Fruit fly (Drosophila melanogaster) whole organism, embryonic: Measurements from ENCODE around the gene CG43799.

Source experiments
- Ada2b ChIP-seq: fragments of 200-800 bp; sonication (Bioruptor generic); IDR thresholded peaks from 2 replicates; pipeline ENCODE4 v1.3.6; 2022; ENCODE audit warnings: missing biosample characterization, missing genetic modification characterization
- Adf1 ChIP-seq: fragments of 200-800 bp; sonication (Bioruptor generic); IDR thresholded peaks from 2 replicates; pipeline ENCODE4 v1.3.6; 2022; ENCODE audit warnings: missing biosample characterization, missing genetic modification characterization
- Aef1 ChIP-seq: fragments of 200-800 bp; sonication (Bioruptor generic); IDR thresholded peaks from 3 replicates; pipeline ENCODE4 v1.3.6; 2022; ENCODE audit warnings: missing biosample characterization, missing genetic modification characterization
- Blimp-1 ChIP-seq: fragments of 200-800 bp; sonication (Bioruptor generic); optimal IDR thresholded peaks from 3 replicates; lab custom pipeline; 2018; ENCODE audit warnings: missing biosample characterization, missing genetic modification characterization, mild to moderate bottlenecking, moderate library complexity, missing genetic modification reagents
- CG10462 ChIP-seq: fragments of 200-800 bp; sonication (Bioruptor generic); optimal IDR thresholded peaks from 2 replicates; lab custom pipeline; 2016; ENCODE audit warnings: missing biosample characterization, missing genetic modification characterization
- CG11085 ChIP-seq: fragments of 200-800 bp; sonication (Bioruptor generic); IDR thresholded peaks from 2 replicates; pipeline ENCODE4 v1.3.6; 2022; ENCODE audit warnings: missing biosample characterization, missing genetic modification characterization
- CG11247 ChIP-seq: fragments of 200-800 bp; sonication (Bioruptor generic); IDR thresholded peaks from 2 replicates; pipeline ENCODE4 v1.3.6; 2022; ENCODE audit warnings: missing biosample characterization, missing genetic modification characterization
- CG11504 ChIP-seq: fragments of 200-800 bp; sonication (Bioruptor generic); optimal IDR thresholded peaks from 3 replicates; lab custom pipeline; 2019; ENCODE audit warnings: missing biosample characterization, mild to moderate bottlenecking, missing genetic modification characterization, moderate library complexity
- CG15269 ChIP-seq: fragments of 200-800 bp; sonication (Bioruptor generic); optimal IDR thresholded peaks from 2 replicates; lab custom pipeline; 2018; ENCODE audit warnings: missing biosample characterization, mild to moderate bottlenecking, missing genetic modification characterization, moderate library complexity
- CG15696 ChIP-seq: fragments of 200-800 bp; sonication (Bioruptor generic); optimal IDR thresholded peaks from 2 replicates; lab custom pipeline; 2019; ENCODE audit warnings: missing biosample characterization, mild to moderate bottlenecking, missing genetic modification characterization, moderate library complexity
- CG17359 ChIP-seq: fragments of 200-800 bp; sonication (Bioruptor generic); optimal IDR thresholded peaks from 3 replicates; lab custom pipeline; 2018; ENCODE audit warnings: missing biosample characterization, mild to moderate bottlenecking, missing genetic modification characterization, moderate library complexity
- CG18599 ChIP-seq: fragments of 200-800 bp; sonication (Bioruptor generic); optimal IDR thresholded peaks from 3 replicates; lab custom pipeline; 2017; ENCODE audit warnings: missing biosample characterization, missing genetic modification characterization, mild to moderate bottlenecking, moderate library complexity, missing genetic modification reagents
- CG32772 ChIP-seq: fragments of 200-800 bp; sonication (Bioruptor generic); IDR thresholded peaks from 2 replicates; pipeline ENCODE4 v1.3.6; 2022; ENCODE audit warnings: missing biosample characterization, missing genetic modification characterization
- CG33557 ChIP-seq: fragments of 200-800 bp; sonication (Bioruptor generic); optimal IDR thresholded peaks from 2 replicates; lab custom pipeline; 2019; ENCODE audit warnings: missing biosample characterization, mild to moderate bottlenecking, missing genetic modification characterization, moderate library complexity
- CG3726 ChIP-seq: fragments of 200-800 bp; sonication (Bioruptor generic); IDR thresholded peaks from 3 replicates; pipeline ENCODE4, ENCODE4 v1.3.6; 2022; ENCODE audit warnings: missing biosample characterization, missing genetic modification characterization
- CG3995 ChIP-seq: fragments of 200-800 bp; sonication (Bioruptor generic); optimal IDR thresholded peaks from 3 replicates; lab custom pipeline; 2016; ENCODE audit warnings: missing biosample characterization, missing genetic modification characterization
- CG4424 ChIP-seq: fragments of 200-800 bp; sonication (Bioruptor generic); optimal IDR thresholded peaks from 3 replicates; lab custom pipeline; 2016; ENCODE audit warnings: missing biosample characterization, missing genetic modification characterization
- CG8388 ChIP-seq: fragments of 200-800 bp; sonication (Bioruptor generic); optimal IDR thresholded peaks from 2 replicates; lab custom pipeline; 2019; ENCODE audit warnings: missing biosample characterization, mild to moderate bottlenecking, missing genetic modification characterization, moderate library complexity
- D19A ChIP-seq: fragments of 200-800 bp; optimal IDR thresholded peaks from 3 replicates; lab custom pipeline; 2019; ENCODE audit warnings: missing biosample characterization, mild to moderate bottlenecking, missing genetic modification characterization, moderate library complexity
- Dp ChIP-seq: fragments of 200-800 bp; sonication (Bioruptor generic); optimal IDR thresholded peaks from 2 replicates; lab custom pipeline; 2018; ENCODE audit warnings: missing biosample characterization, mild to moderate bottlenecking, missing genetic modification characterization, moderate library complexity
- HmgZ ChIP-seq: fragments of 200-800 bp; sonication (Bioruptor generic); optimal IDR thresholded peaks from 2 replicates; lab custom pipeline; 2018; ENCODE audit warnings: missing biosample characterization, mild to moderate bottlenecking, missing genetic modification characterization
- Hr51 ChIP-seq, 2 experiments: fragments of 200-800 bp; sonication (Bioruptor generic); optimal IDR thresholded peaks; 2 replicates in 1 of 2; 3 replicates in 1 of 2; lab custom pipeline; 2016 to 2018; ENCODE audit warnings: missing biosample characterization in 2 of 2, missing genetic modification characterization in 2 of 2, mild to moderate bottlenecking in 1 of 2, moderate library complexity in 1 of 2
- Lim3 ChIP-seq: fragments of 200-800 bp; sonication (Bioruptor generic); IDR thresholded peaks from 2 replicates; pipeline ENCODE4 v1.3.6; 2022; ENCODE audit warnings: missing biosample characterization, missing genetic modification characterization
- Max ChIP-seq: fragments of 200-800 bp; sonication (Bioruptor generic); optimal IDR thresholded peaks from 2 replicates; lab custom pipeline; 2016; ENCODE audit warnings: missing biosample characterization, mild to moderate bottlenecking, missing genetic modification characterization
- Med ChIP-seq: fragments of 200-800 bp; sonication (Bioruptor generic); peaks from one replicate; lab custom pipeline; 2016; ENCODE audit warnings: missing biosample characterization, missing genetic modification characterization, mild to moderate bottlenecking, inconsistent platforms, moderate library complexity
- Sox100B ChIP-seq: fragments of 200-800 bp; sonication (Bioruptor generic); optimal IDR thresholded peaks from 3 replicates; lab custom pipeline; 2018; ENCODE audit warnings: missing biosample characterization, mild to moderate bottlenecking, missing genetic modification characterization
- Sox102F ChIP-seq: fragments of 200-800 bp; sonication (Bioruptor generic); optimal IDR thresholded peaks from 2 replicates; lab custom pipeline; 2018; ENCODE audit warnings: missing biosample characterization, mild to moderate bottlenecking, missing genetic modification characterization, moderate library complexity
- Xrp1 ChIP-seq: fragments of 200-800 bp; sonication (Bioruptor generic); IDR thresholded peaks from 2 replicates; pipeline ENCODE4 v1.3.6; 2022; ENCODE audit warnings: missing biosample characterization, missing genetic modification characterization
- dmrt11E ChIP-seq: fragments of 200-800 bp; sonication (Bioruptor generic); optimal IDR thresholded peaks from 3 replicates; lab custom pipeline; 2018; ENCODE audit warnings: missing biosample characterization, mild to moderate bottlenecking, missing genetic modification characterization, moderate library complexity
- dysf ChIP-seq: fragments of 200-800 bp; sonication (Bioruptor generic); IDR thresholded peaks from 3 replicates; pipeline ENCODE4 v1.3.6; 2022; ENCODE audit warnings: missing biosample characterization, missing genetic modification characterization
- eve ChIP-seq, 2 experiments: fragments of >200 bp; optimal IDR thresholded peaks; 2 replicates each; lab custom pipeline; 2017; ENCODE audit warnings: missing biosample characterization in 2 of 2, missing genetic modification characterization in 2 of 2
- eyg ChIP-seq: fragments of 200-800 bp; sonication (Bioruptor generic); optimal IDR thresholded peaks from 3 replicates; lab custom pipeline; 2016; ENCODE audit warnings: missing biosample characterization, missing genetic modification characterization
- gem ChIP-seq: fragments of 200-800 bp; sonication (Bioruptor generic); optimal IDR thresholded peaks from 2 replicates; lab custom pipeline; 2019; ENCODE audit warnings: missing biosample characterization, mild to moderate bottlenecking, missing genetic modification characterization, moderate library complexity
- lab ChIP-seq: fragments of 200-800 bp; sonication (Bioruptor generic); optimal IDR thresholded peaks from 3 replicates; lab custom pipeline; 2017; ENCODE audit warnings: missing biosample characterization, missing genetic modification characterization, mild to moderate bottlenecking, moderate library complexity, missing genetic modification reagents
- pfk ChIP-seq: fragments of 200-800 bp; sonication (Bioruptor generic); optimal IDR thresholded peaks from 2 replicates; lab custom pipeline; 2018; ENCODE audit warnings: missing biosample characterization, mild to moderate bottlenecking, missing genetic modification characterization, moderate library complexity
- phol ChIP-seq: fragments of 200-800 bp; sonication (Bioruptor generic); optimal IDR thresholded peaks from 3 replicates; lab custom pipeline; 2018; ENCODE audit warnings: missing biosample characterization, mild to moderate bottlenecking, missing genetic modification characterization, moderate library complexity
- row ChIP-seq: fragments of 200-800 bp; sonication (Bioruptor generic); IDR thresholded peaks from 3 replicates; pipeline ENCODE4 v1.3.6; 2022; ENCODE audit warnings: missing biosample characterization, missing genetic modification characterization
- sqz ChIP-seq: fragments of 200-800 bp; sonication (Bioruptor generic); optimal IDR thresholded peaks from 3 replicates; lab custom pipeline; 2018; ENCODE audit warnings: missing biosample characterization, mild to moderate bottlenecking, missing genetic modification characterization
- tap ChIP-seq: fragments of 200-800 bp; optimal IDR thresholded peaks from 3 replicates; lab custom pipeline; 2019; ENCODE audit warnings: missing biosample characterization, mild to moderate bottlenecking, missing genetic modification characterization, moderate library complexity
- tll ChIP-seq, 2 experiments: fragments of 200-800 bp in 1 of 2; fragments of >200 bp in 1 of 2; sonication (Bioruptor generic) in 1 of 2; optimal IDR thresholded peaks; 2 replicates each; lab custom pipeline; 2017 to 2019; ENCODE audit warnings: missing biosample characterization in 2 of 2, missing genetic modification characterization in 2 of 2, mild to moderate bottlenecking in 1 of 2, moderate library complexity in 1 of 2
- toy ChIP-seq: fragments of 200-800 bp; sonication (Bioruptor generic); IDR thresholded peaks from 2 replicates; pipeline ENCODE4 v1.3.6; 2022; ENCODE audit warnings: missing biosample characterization, missing genetic modification characterization
- zen2 ChIP-seq: fragments of 200-800 bp; sonication (Bioruptor generic); IDR thresholded peaks from 3 replicates; pipeline ENCODE4 v1.3.6; 2022; ENCODE audit warnings: missing biosample characterization, missing genetic modification characterization; ENCODE audit not compliant: partially characterized antibody
- zf30C ChIP-seq: fragments of 200-800 bp; sonication (Bioruptor generic); optimal IDR thresholded peaks from 3 replicates; lab custom pipeline; 2018; ENCODE audit warnings: missing biosample characterization, mild to moderate bottlenecking, missing genetic modification characterization

Gene CG43799

DNA sequence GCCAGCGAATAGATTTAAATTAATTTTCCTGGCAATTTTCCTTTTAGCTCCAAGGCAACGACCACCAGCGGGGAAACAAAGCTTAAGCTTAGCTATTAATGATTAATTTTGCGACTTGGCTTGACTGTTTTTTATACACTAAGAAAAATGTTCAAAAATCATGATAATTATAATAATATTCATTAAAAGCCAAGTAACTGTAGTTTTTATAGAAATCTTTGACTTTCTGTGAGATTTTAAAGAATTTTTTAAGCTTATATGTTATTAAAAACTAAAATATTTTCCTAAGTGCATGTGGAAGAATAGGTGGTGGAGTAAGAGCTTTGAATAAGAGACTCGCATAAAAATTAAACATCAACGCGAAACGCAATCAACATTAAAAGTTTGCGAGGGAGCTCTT is 36.9 kb downstream of the CG43799 start (continued):
- TF ChIP-seq Aef1 (GFP tag; lab: Robert Waterston, UW) (no peak), lab (GFP tag; lab: Kevin White, UChicago) (peak; percentile 13), pfk (GFP tag; lab: Kevin White, UChicago) (no peak), Blimp-1 (peak; percentile 44), CG11247 (no peak), CG15269 (tag; lab: Kevin White, UChicago) (no peak), CG17359 (tag; lab: Kevin White, UChicago) (peak; percentile 45), tap (tag; lab: Kevin White, UChicago) (peak; percentile 21), Sox102F (peak; percentile 40), Xrp1 (GFP tag; lab: Robert Waterston, UW) (peak; percentile 34; the same call in 1 of the 2 replicates), row (peak; percentile 14; the same call in 1 of the 3 replicates), dysf (0 out of 3 replicates have a peak, but pooled peaks have one; percentile 31), tll (GFP tag; optimal IDR thresholded peaks at IDR 0.05; lab: Kevin White, UChicago) (no peak), CG11085 (GFP tag; lab: Robert Waterston, UW) (no peak), sqz (GFP tag; lab: Kevin White, UChicago) (peak; percentile 22), CG33557 (no peak), Sox100B (peak; percentile 2), HmgZ (tag; lab: Kevin White, UChicago) (no peak), zf30C (GFP tag; lab: Kevin White, UChicago) (no peak), D19A (peak; percentile 21), CG32772 (no peak), CG15696 (tag; lab: Kevin White, UChicago) (no peak), eve (GFP tag; optimal IDR thresholded peaks at IDR 0.05; lab: Kevin White, UChicago) (peak in 1 of 2 experiments; percentile 22), dmrt11E (tag; lab: Kevin White, UChicago) (peak; percentile 23), CG8388 (peak; percentile 25), CG11504 (tag; lab: Kevin White, UChicago) (peak; percentile 39), CG18599 (peak; percentile 14), phol (peak; percentile 42), CG3995 (GFP tag; lab: Kevin White, UChicago) (no peak), Max (no peak), gem (tag; lab: Kevin White, UChicago) (peak; percentile 59), Ada2b (GFP tag; lab: Robert Waterston, UW) (no peak), eyg (GFP tag; lab: Kevin White, UChicago) (no peak), CG10462 (GFP tag; lab: Kevin White, UChicago) (no peak), Dp (GFP tag; lab: Kevin White, UChicago) (no peak), Hr51 (GFP tag; optimal IDR thresholded peaks at IDR 0.05; lab: Kevin White, UChicago) (peak in 1 of 2 experiments; percentile 36), toy (GFP tag; lab: Robert Waterston, UW) (no peak), Lim3 (GFP tag; lab: Robert Waterston, UW) (no peak), Adf1 (GFP tag; lab: Robert Waterston, UW) (no peak), zen2 (GFP tag; lab: Robert Waterston, UW) (no peak), CG4424 (GFP tag; lab: Kevin White, UChicago) (no peak), Med (GFP tag; lab: Kevin White, UChicago) (no peak), CG3726 (GFP tag; lab: Robert Waterston, UW) (no peak)
